Worm (Caenorhabditis elegans) whole organism, L4 larva: ENCODE results near the gene F55G11.4.
A peak's percentile ranks its signal among the peaks of the same experiment; 100 is the strongest.

ENCODE experiments used
- F49E8.2 ChIP-seq: sonication (generic microtip); optimal IDR thresholded peaks from 2 replicates; lab custom pipeline; 2016; ENCODE audit warnings: missing compliant biosample characterization, mild to moderate bottlenecking, missing genetic modification characterization, borderline replicate concordance
- R02D3.7 ChIP-seq: fragments of 150-350 bp; sonication (generic microtip); optimal IDR thresholded peaks from 3 replicates; lab custom pipeline; 2014; ENCODE audit warnings: missing biosample characterization, missing genetic modification characterization
- aha-1 ChIP-seq: fragments of 150-350 bp; peaks from one replicate; lab custom pipeline; 2014; ENCODE audit warnings: missing biosample characterization, missing genetic modification characterization
- ama-1 ChIP-seq: fragments of 150-350 bp; optimal IDR thresholded peaks from 2 replicates; lab custom pipeline; 2014; ENCODE audit warnings: inconsistent platforms, mixed read lengths
- ceh-28 ChIP-seq: fragments of 150-350 bp; optimal IDR thresholded peaks from 2 replicates; lab custom pipeline; 2014; ENCODE audit warnings: missing biosample characterization, missing genetic modification reagents, missing genetic modification characterization
- ceh-32 ChIP-seq: sonication (generic microtip); optimal IDR thresholded peaks from 2 replicates; lab custom pipeline; 2016; ENCODE audit warnings: mild to moderate bottlenecking, missing genetic modification characterization, missing compliant biosample characterization; ENCODE audit not compliant: poor library complexity
- ceh-44 ChIP-seq: fragments of 200-800 bp; sonication (Bioruptor generic); IDR thresholded peaks from 2 replicates; pipeline ENCODE4 v1.3.6; 2022; ENCODE audit warnings: missing genetic modification reagents, missing genetic modification characterization, missing compliant biosample characterization
- cey-2 ChIP-seq: sonication (generic microtip); optimal IDR thresholded peaks from 3 replicates; lab custom pipeline; 2017; ENCODE audit warnings: missing genetic modification characterization, mild to moderate bottlenecking, missing compliant biosample characterization, antibody characterized with exemption, borderline replicate concordance; ENCODE audit not compliant: insufficient read depth
- ctbp-1 ChIP-seq: fragments of 200-800 bp; sonication (Bioruptor generic); IDR thresholded peaks from 2 replicates; pipeline ENCODE4 v1.3.6; 2022; ENCODE audit warnings: missing genetic modification reagents, missing genetic modification characterization, missing compliant biosample characterization
- daf-16 ChIP-seq, 3 experiments: sonication (generic microtip); optimal IDR thresholded peaks; 2 replicates each; lab custom pipeline; 2016 to 2017; ENCODE audit warnings: missing genetic modification characterization in 3 of 3, missing genetic modification reagents in 3 of 3, mild to moderate bottlenecking in 2 of 3, missing compliant biosample characterization in 2 of 3, missing biosample characterization in 1 of 3, moderate library complexity in 1 of 3
- dmd-6 ChIP-seq: fragments of 200-800 bp; sonication (Bioruptor generic); IDR thresholded peaks from 2 replicates; pipeline ENCODE4 v1.3.6; 2022; ENCODE audit warnings: missing genetic modification reagents, missing genetic modification characterization, missing compliant biosample characterization
- egl-43 ChIP-seq: fragments of 200-800 bp; sonication (Bioruptor generic); IDR thresholded peaks from 2 replicates; pipeline ENCODE4 v1.3.6; 2022; ENCODE audit warnings: missing genetic modification reagents, missing genetic modification characterization, missing compliant biosample characterization
- hlh-11 ChIP-seq: fragments of 200-800 bp; sonication (Bioruptor generic); optimal IDR thresholded peaks from 2 replicates; lab custom pipeline; 2018; ENCODE audit warnings: mild to moderate bottlenecking, missing genetic modification characterization, missing compliant biosample characterization
- lin-38 ChIP-seq: fragments of 200-800 bp; sonication (Bioruptor generic); IDR thresholded peaks from 2 replicates; pipeline ENCODE4 v1.3.6; 2022; ENCODE audit warnings: missing genetic modification reagents, missing genetic modification characterization, missing compliant biosample characterization
- madf-5 ChIP-seq, 2 experiments: fragments of 200-800 bp; sonication (Bioruptor generic); IDR thresholded peaks; 2 replicates each; pipeline ENCODE4 v1.3.6; 2022; ENCODE audit warnings: missing compliant biosample characterization in 2 of 2, missing genetic modification characterization in 2 of 2
- mdl-1 ChIP-seq, 2 experiments: fragments of 150-350 bp in 1 of 2; sonication (generic microtip) in 1 of 2; optimal IDR thresholded peaks; 2 replicates each; lab custom pipeline; 2014 to 2017; ENCODE audit warnings: missing biosample characterization in 2 of 2, missing genetic modification characterization in 2 of 2
- mdt-29 ChIP-seq: fragments of 200-800 bp; sonication (Bioruptor generic); IDR thresholded peaks from 2 replicates; pipeline ENCODE4 v1.3.6; 2022; ENCODE audit warnings: missing genetic modification reagents, missing genetic modification characterization, missing compliant biosample characterization
- mep-1 ChIP-seq: fragments of 150-350 bp; sonication (generic microtip); optimal IDR thresholded peaks from 3 replicates; lab custom pipeline; 2014; ENCODE audit warnings: missing biosample characterization, missing genetic modification characterization
- mxl-2 ChIP-seq: fragments of 200-800 bp; sonication (Bioruptor generic); conservative IDR thresholded peaks from 2 replicates; pipeline ENCODE4 v1.3.6; 2022; ENCODE audit warnings: missing genetic modification reagents, missing genetic modification characterization, missing compliant biosample characterization
- nhr-102 ChIP-seq: sonication (generic microtip); optimal IDR thresholded peaks from 2 replicates; lab custom pipeline; 2016; ENCODE audit warnings: mild to moderate bottlenecking, missing genetic modification characterization, moderate library complexity, missing compliant biosample characterization
- nhr-28 ChIP-seq: fragments of 150-350 bp; optimal IDR thresholded peaks from 2 replicates; lab custom pipeline; 2014; ENCODE audit warnings: missing biosample characterization, missing genetic modification characterization
- nhr-41 ChIP-seq: fragments of 200-800 bp; sonication (Bioruptor generic); IDR thresholded peaks from 2 replicates; pipeline ENCODE4 v1.3.6; 2022; ENCODE audit warnings: missing genetic modification reagents, missing genetic modification characterization, missing compliant biosample characterization
- nhr-42 ChIP-seq: fragments of 200-800 bp; sonication (Bioruptor generic); IDR thresholded peaks from 2 replicates; pipeline ENCODE4 v1.3.6; 2022; ENCODE audit warnings: missing genetic modification characterization, missing compliant biosample characterization
- nhr-76 ChIP-seq: fragments of 150-350 bp; optimal IDR thresholded peaks from 2 replicates; lab custom pipeline; 2014; ENCODE audit warnings: missing biosample characterization, missing genetic modification characterization
- pha-4 ChIP-seq, 2 experiments: fragments of 150-350 bp in 1 of 2; fragments of 200-800 bp in 1 of 2; sonication (Bioruptor generic) in 1 of 2; IDR thresholded peaks in 1 of 2; optimal IDR thresholded peaks in 1 of 2; 2 replicates each; pipeline versions ENCODE4 v1.3.6 to Lab custom; 2014 to 2022; ENCODE audit warnings: missing genetic modification characterization in 2 of 2, missing genetic modification reagents in 2 of 2, missing biosample characterization in 1 of 2, missing compliant biosample characterization in 1 of 2
- php-3 ChIP-seq: fragments of 200-800 bp; sonication (Bioruptor generic); IDR thresholded peaks from 2 replicates; pipeline ENCODE4 v1.3.6; 2022; ENCODE audit warnings: missing genetic modification reagents, missing genetic modification characterization, missing compliant biosample characterization
- pqm-1 ChIP-seq: sonication (generic microtip); optimal IDR thresholded peaks from 2 replicates; lab custom pipeline; 2017; ENCODE audit warnings: missing biosample characterization, missing genetic modification characterization
- spr-3 ChIP-seq: fragments of 200-800 bp; sonication (Bioruptor generic); optimal IDR thresholded peaks from 2 replicates; lab custom pipeline; 2018; ENCODE audit warnings: mild to moderate bottlenecking, missing genetic modification characterization, missing compliant biosample characterization
- unc-62 ChIP-seq, 3 experiments: fragments of 150-350 bp in 1 of 3; sonication (generic microtip); optimal IDR thresholded peaks in 2 of 3; peaks in 1 of 3; 1 replicate in 1 of 3; 2 replicates in 2 of 3; lab custom pipeline; 2014 to 2017; ENCODE audit warnings: missing biosample characterization in 3 of 3, missing genetic modification characterization in 3 of 3, missing genetic modification reagents in 3 of 3, missing genotype in 1 of 3
- zfp-2 ChIP-seq: sonication (generic microtip); optimal IDR thresholded peaks from 2 replicates; lab custom pipeline; 2016; ENCODE audit warnings: mild to moderate bottlenecking, missing genetic modification characterization, missing compliant biosample characterization

Gene F55G11.4

DNA sequence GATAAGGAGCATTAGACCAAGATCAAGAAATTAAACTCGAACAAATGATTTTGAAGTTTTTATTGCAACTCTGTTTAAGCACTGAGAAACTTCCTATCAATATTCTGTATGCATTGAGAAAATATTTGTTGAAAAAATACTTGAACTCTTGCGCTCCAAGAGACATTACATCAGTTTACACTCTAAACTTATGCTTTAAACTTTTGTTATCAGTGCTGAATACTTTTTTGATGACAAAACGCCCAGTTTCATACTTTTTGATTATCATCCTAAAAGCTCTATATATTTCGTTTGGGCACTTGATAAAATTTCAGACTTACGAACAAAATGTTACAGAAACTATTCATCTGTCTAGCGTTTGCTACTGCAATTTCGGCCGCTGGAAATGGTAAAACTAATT lies 2.6 kb downstream of the F55G11.4 start, which contains the start of gene dod-17:
Gene dod-17, plus strand, starts transcription at position 323 of the 400 bp plus-strand sequence.
- no peak for TF ChIP-seq mep-1
- TF ChIP-seq mxl-2 (GFP tag; lab: Robert Waterston, UW): no peak
- TF ChIP-seq cey-2 (tag; lab: Kevin White, UChicago): no peak
- TF ChIP-seq spr-3: no peak
- TF ChIP-seq ceh-44 (GFP tag; lab: Robert Waterston, UW): no peak
- TF ChIP-seq nhr-102 (tag; lab: Kevin White, UChicago): no peak
- peak; percentile 35 for TF ChIP-seq pqm-1 (tag; lab: Kevin White, UChicago)
- no peak for TF ChIP-seq hlh-11
- TF ChIP-seq mdt-29 (GFP tag; lab: Robert Waterston, UW): no peak
- TF ChIP-seq, all 104 proteins: peak for 1

DNA sequence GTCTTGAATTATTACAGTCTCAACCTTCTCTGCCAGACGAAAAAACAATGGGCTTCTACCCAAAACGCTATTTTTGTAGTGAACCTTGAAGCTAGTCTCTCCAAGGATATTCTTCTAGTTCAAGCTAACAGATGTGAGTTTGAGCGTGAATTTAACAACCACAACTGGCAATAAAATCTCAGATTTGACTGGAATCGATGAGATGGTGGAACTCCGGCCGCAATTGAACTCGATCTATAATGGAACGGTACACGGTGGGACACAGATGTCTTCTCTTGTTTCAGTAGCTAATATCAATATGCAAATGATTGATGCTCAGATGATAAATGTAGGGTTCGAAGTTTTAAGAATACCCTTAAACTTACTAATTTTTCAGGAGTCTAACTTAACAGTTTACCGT lies 4.2 kb downstream of the F55G11.4 start:
- TF ChIP-seq aha-1 (tag; lab: Kevin White, UChicago) (no peak), unc-62 (GFP tag; optimal IDR thresholded peaks at IDR 0.05 in 1 of 2; lab: Kevin White, UChicago) (peak in 1 of 2 experiments; percentile 95), unc-62 (tag; optimal IDR thresholded peaks at IDR 0.05; lab: Kevin White, UChicago) (no peak)

DNA sequence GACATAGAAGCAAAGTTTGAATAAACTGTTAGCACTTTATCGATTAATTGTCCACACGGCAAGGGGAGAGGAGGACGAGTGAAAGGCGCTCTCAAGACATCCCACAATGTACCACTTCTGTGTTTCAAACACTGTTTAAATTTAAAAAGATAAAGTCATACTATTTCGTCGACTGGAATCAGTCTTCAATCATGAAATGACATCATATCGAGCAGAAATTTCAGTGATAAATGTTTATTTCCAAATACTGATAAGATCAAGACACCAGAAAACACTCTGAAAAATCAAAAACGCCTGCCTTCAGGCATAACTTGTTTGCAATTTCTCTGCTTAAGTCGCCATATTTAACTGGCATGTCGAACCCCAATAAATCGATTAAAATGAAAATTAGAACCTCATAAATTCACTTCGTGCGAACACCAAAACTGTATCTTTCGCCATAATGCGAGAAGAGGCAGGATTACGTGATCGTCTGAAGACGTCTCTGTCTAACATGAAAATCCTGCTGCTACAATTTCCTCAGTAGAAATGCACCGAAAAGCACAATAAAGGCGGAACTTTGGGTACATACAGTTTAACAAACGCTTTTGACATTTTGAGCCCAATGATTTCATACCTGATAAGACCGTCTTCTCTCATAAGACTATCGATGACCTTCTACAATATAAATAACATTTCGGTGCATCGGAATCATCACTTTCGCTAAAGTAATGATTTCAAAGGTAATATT lies 5.0 kb downstream of the F55G11.4 start, which contains the start of gene K10D11.2:
Gene K10D11.2, plus strand, starts transcription at position 680 of the 730 bp plus-strand sequence.
- TF ChIP-seq madf-5 (GFP tag; IDR thresholded peaks at IDR 0.05; lab: Robert Waterston, UW) (no peak), zfp-2 (no peak), F49E8.2 (tag; lab: Kevin White, UChicago) (no peak), ceh-28 (no peak), nhr-76 (no peak), dmd-6 (GFP tag; lab: Robert Waterston, UW) (peak; percentile 87), pqm-1 (tag; lab: Kevin White, UChicago) (peak; percentile 3), daf-16 (GFP tag; optimal IDR thresholded peaks at IDR 0.05; lab: Kevin White, UChicago) (no peak), daf-16 (tag; optimal IDR thresholded peaks at IDR 0.05; lab: Kevin White, UChicago) (peak; percentile 38), ama-1 (lab: Kevin White, UChicago) (no peak), R02D3.7 (no peak), nhr-28 (tag; lab: Kevin White, UChicago) (peak; percentile 42), nhr-42 (GFP tag; lab: Robert Waterston, UW) (no peak), hlh-11 (peak; percentile 7), php-3 (GFP tag; lab: Robert Waterston, UW) (peak; percentile 34; the same call in 1 of the 2 replicates), pha-4 (GFP tag; IDR thresholded peaks at IDR 0.05; lab: Robert Waterston, UW) (no peak), pha-4 (tag; optimal IDR thresholded peaks at IDR 0.05; lab: Kevin White, UChicago) (no peak)

DNA sequence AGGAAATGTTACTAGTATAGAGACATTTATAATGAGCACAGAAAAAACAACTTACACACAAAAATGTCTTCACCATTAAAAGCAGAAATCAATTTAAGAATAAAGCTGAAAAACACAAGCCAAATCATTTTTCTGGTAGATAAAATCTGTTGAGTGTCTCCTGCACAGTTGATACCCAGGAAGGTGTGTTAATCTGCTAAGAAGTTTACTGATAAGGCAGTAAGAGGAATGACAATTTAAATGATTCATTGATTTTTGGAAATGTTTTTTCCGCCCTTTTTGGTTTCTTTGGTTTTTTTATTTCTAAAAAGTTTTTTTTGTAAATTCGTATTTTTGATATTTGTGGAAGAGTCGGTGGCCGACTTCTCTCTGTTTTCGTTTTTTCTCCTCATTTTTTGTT lies 12.5 kb downstream of the F55G11.4 start, which contains the start of gene K10D11.3:
Gene K10D11.3, minus strand, starts transcription at position 174 of the 400 bp plus-strand sequence.
- no peak for TF ChIP-seq ceh-32
- no peak for TF ChIP-seq ctbp-1
- TF ChIP-seq egl-43 (GFP tag; lab: Robert Waterston, UW): no peak
- peak; percentile 26; the same call in 1 of the 2 replicates for TF ChIP-seq dmd-6 (GFP tag; lab: Robert Waterston, UW)
- peak; percentile 3 for TF ChIP-seq nhr-28 (tag; lab: Kevin White, UChicago)
- TF ChIP-seq nhr-42 (GFP tag; lab: Robert Waterston, UW): no peak
- TF ChIP-seq zfp-2: no peak
- TF ChIP-seq pqm-1 (tag; lab: Kevin White, UChicago): peak; percentile 14

DNA sequence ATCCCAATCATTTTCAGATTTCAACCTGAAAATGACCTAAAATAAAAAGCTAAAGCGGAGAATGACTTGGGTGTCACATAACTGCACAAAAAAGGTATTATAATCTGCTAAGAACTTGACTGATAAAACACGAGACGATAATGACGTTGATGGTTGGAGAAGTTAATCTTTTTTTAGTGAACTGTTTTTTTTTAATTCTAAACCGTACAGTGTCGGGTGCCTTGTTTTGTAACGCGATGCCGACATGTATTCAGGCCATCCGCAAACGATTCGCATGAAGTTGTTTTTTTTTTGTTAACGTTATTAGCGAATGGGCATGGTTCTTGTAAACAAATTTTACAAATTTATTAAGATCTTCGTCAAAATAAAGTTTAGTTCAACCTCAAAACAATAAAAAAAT lies 15.9 kb downstream of the F55G11.4 start, which contains the start of gene K10D11.6:
Gene K10D11.6, minus strand, starts transcription at position 101 of the 400 bp plus-strand sequence.
- TF ChIP-seq nhr-41 (GFP tag; lab: Robert Waterston, UW) (no peak), php-3 (GFP tag; lab: Robert Waterston, UW) (no peak), mdl-1 (tag; optimal IDR thresholded peaks at IDR 0.05; lab: Kevin White, UChicago) (no peak), lin-38 (GFP tag; lab: Robert Waterston, UW) (no peak), dmd-6 (GFP tag; lab: Robert Waterston, UW) (peak; percentile 42; the same call in 1 of the 2 replicates)
